Fruit fly (Drosophila melanogaster): ENCODE results near the gene CG12885.

dm6 chr3R:27556466-27556865 is 35.8 kb downstream of the CG12885 start:
- TF ChIP-seq CG18476 (GFP tag; optimal IDR thresholded peaks at IDR 0.05), result no peak
- TF ChIP-seq E2f2 (GFP tag; IDR thresholded peaks at IDR 0.05), result no peak
- TF ChIP-seq ttk (GFP tag; IDR thresholded peaks at IDR 0.05), result no peak
- no peak for TF ChIP-seq chm (GFP tag; IDR thresholded peaks at IDR 0.05)
